Comparison of ENCODE assay signal across 5 worm cellular contexts in genomic region chrV:14200086-14200485, ce11.
TF ChIP-seq lines count a peak whose summit lies in the region.

No protein-coding gene starts in this region.

TF ChIP-seq in whole organism, L1 larva, 84 proteins besides CTCF, POLR2A, EP300 and RAD21 (continued from another document and continues in another):
- TF ChIP-seq lin-15B (tag; optimal IDR thresholded peaks at IDR 0.05; lab: Kevin White, UChicago) (peak; percentile 65), ces-1 (GFP tag; optimal IDR thresholded peaks at IDR 0.05; lab: Kevin White, UChicago) (no peak), unc-62 (GFP tag; optimal IDR thresholded peaks at IDR 0.05; lab: Kevin White, UChicago) (no peak), fos-1 (tag; optimal IDR thresholded peaks at IDR 0.05; lab: Kevin White, UChicago) (peak; percentile 64), ceh-63 (GFP tag; optimal IDR thresholded peaks at IDR 0.05; lab: Kevin White, UChicago) (no peak), pax-3 (tag; optimal IDR thresholded peaks at IDR 0.05; lab: Kevin White, UChicago) (peak; percentile 92), nhr-47 (tag; optimal IDR thresholded peaks at IDR 0.05; lab: Kevin White, UChicago) (peak; percentile 91), lin-13 (GFP tag; optimal IDR thresholded peaks at IDR 0.05; lab: Kevin White, UChicago) (peak; percentile 87), zip-4 (GFP tag; optimal IDR thresholded peaks at IDR 0.05; lab: Kevin White, UChicago) (peak; percentile 100), efl-1 (optimal IDR thresholded peaks at IDR 0.05; lab: Kevin White, UChicago) (peak; percentile 78 to 86), efl-1 (GFP tag; optimal IDR thresholded peaks at IDR 0.05 in 1 of 2; lab: Kevin White, UChicago) (peak; percentile 59 to 95), fkh-4 (tag; optimal IDR thresholded peaks at IDR 0.05; lab: Kevin White, UChicago; ENCODE audit: borderline replicate concordance) (peak; percentile 57), rnt-1 (tag; optimal IDR thresholded peaks at IDR 0.05; lab: Kevin White, UChicago) (peak; percentile 88), snpc-4 (tag; optimal IDR thresholded peaks at IDR 0.05; lab: Kevin White, UChicago) (peak; percentile 87), nhr-20 (tag; optimal IDR thresholded peaks at IDR 0.05; lab: Kevin White, UChicago) (peak; percentile 97), C04F5.9 (tag; optimal IDR thresholded peaks at IDR 0.05; lab: Kevin White, UChicago) (peak; percentile 31), blmp-1 (tag; optimal IDR thresholded peaks at IDR 0.05; lab: Kevin White, UChicago) (peak; percentile 79), irx-1 (tag; optimal IDR thresholded peaks at IDR 0.05; lab: Kevin White, UChicago) (peak; percentile 85), hlh-4 (tag; optimal IDR thresholded peaks at IDR 0.05; lab: Kevin White, UChicago) (no peak), unc-30 (tag; optimal IDR thresholded peaks at IDR 0.05; lab: Kevin White, UChicago) (no peak), nhr-90 (tag; optimal IDR thresholded peaks at IDR 0.05; lab: Kevin White, UChicago; ENCODE audit: poor library complexity) (peak; percentile 90), mep-1 (tag; optimal IDR thresholded peaks at IDR 0.05; lab: Kevin White, UChicago) (peak; percentile 96), mab-9 (GFP tag; IDR thresholded peaks at IDR 0.05; lab: Robert Waterston, UW) (peak; percentile 59; the same call in 1 of the 2 replicates), tbx-2 (tag; optimal IDR thresholded peaks at IDR 0.05; lab: Kevin White, UChicago) (peak; percentile 92), lsy-2 (tag; optimal IDR thresholded peaks at IDR 0.05; lab: Kevin White, UChicago) (peak; percentile 87 to 91), ztf-4 (tag; optimal IDR thresholded peaks at IDR 0.05; lab: Kevin White, UChicago) (peak; percentile 90)

TF ChIP-seq in whole organism, L2 larva, 48 proteins besides CTCF, POLR2A, EP300 and RAD21 (continued from another document and continues in another):
- peak; percentile 87 for TF ChIP-seq nhr-10 (tag; optimal IDR thresholded peaks at IDR 0.05; lab: Kevin White, UChicago)
- TF ChIP-seq unc-62 (GFP tag; optimal IDR thresholded peaks at IDR 0.05; lab: Kevin White, UChicago): peak; percentile 19
- peak; percentile 88 for TF ChIP-seq nhr-25 (tag; optimal IDR thresholded peaks at IDR 0.05; lab: Kevin White, UChicago)
- TF ChIP-seq F13H6.1 (tag; optimal IDR thresholded peaks at IDR 0.05; lab: Kevin White, UChicago): peak; percentile 94
- TF ChIP-seq R02D3.7 (tag; optimal IDR thresholded peaks at IDR 0.05; lab: Kevin White, UChicago): no peak
- TF ChIP-seq nhr-129 (tag; optimal IDR thresholded peaks at IDR 0.05; lab: Kevin White, UChicago): peak; percentile 97
- TF ChIP-seq fos-1 (tag; optimal IDR thresholded peaks at IDR 0.05; lab: Kevin White, UChicago): peak; percentile 91
- peak; percentile 66 for TF ChIP-seq blmp-1 (tag; optimal IDR thresholded peaks at IDR 0.05; lab: Kevin White, UChicago; ENCODE audit: insufficient read depth)
- TF ChIP-seq egl-27 (tag; optimal IDR thresholded peaks at IDR 0.05; lab: Kevin White, UChicago): peak; percentile 90
- peak; percentile 94 for TF ChIP-seq sma-9 (GFP tag; optimal IDR thresholded peaks at IDR 0.05; lab: Kevin White, UChicago)
- no peak for TF ChIP-seq sma-9 (tag; optimal IDR thresholded peaks at IDR 0.05; lab: Kevin White, UChicago)
- TF ChIP-seq ztf-11 (tag; optimal IDR thresholded peaks at IDR 0.05; lab: Kevin White, UChicago): no peak
- peak; percentile 74 for TF ChIP-seq ceh-82 (tag; optimal IDR thresholded peaks at IDR 0.05; lab: Kevin White, UChicago)
- TF ChIP-seq sma-3 (GFP tag; optimal IDR thresholded peaks at IDR 0.05; lab: Kevin White, UChicago): peak; percentile 91
- peak; percentile 73 for TF ChIP-seq Y55F3AM.14 (GFP tag; optimal IDR thresholded peaks at IDR 0.05; lab: Kevin White, UChicago)
- peak; percentile 79 to 86 for TF ChIP-seq mdl-1 (tag; optimal IDR thresholded peaks at IDR 0.05; lab: Kevin White, UChicago)
- no peak for TF ChIP-seq nhr-6 (tag; optimal IDR thresholded peaks at IDR 0.05; lab: Kevin White, UChicago)
- TF ChIP-seq dmd-4 (tag; optimal IDR thresholded peaks at IDR 0.05; lab: Kevin White, UChicago): no peak
- TF ChIP-seq ceh-16 (tag; optimal IDR thresholded peaks at IDR 0.05; lab: Kevin White, UChicago): no peak
- peak; percentile 95 for TF ChIP-seq zag-1 (tag; optimal IDR thresholded peaks at IDR 0.05; lab: Kevin White, UChicago)
- TF ChIP-seq nhr-21 (tag; optimal IDR thresholded peaks at IDR 0.05; lab: Kevin White, UChicago): peak; percentile 90
- TF ChIP-seq skn-1 (tag; optimal IDR thresholded peaks at IDR 0.05; lab: Kevin White, UChicago): peak; percentile 40
- TF ChIP-seq C34F6.9 (tag; optimal IDR thresholded peaks at IDR 0.05; lab: Kevin White, UChicago): peak; percentile 97
- no peak for TF ChIP-seq nhr-23 (tag; optimal IDR thresholded peaks at IDR 0.05; lab: Kevin White, UChicago)
- TF ChIP-seq snpc-4 (tag; optimal IDR thresholded peaks at IDR 0.05; lab: Kevin White, UChicago): peak; percentile 65
- TF ChIP-seq crh-2 (tag; optimal IDR thresholded peaks at IDR 0.05; lab: Kevin White, UChicago): peak; percentile 94
- TF ChIP-seq gmeb-1 (tag; optimal IDR thresholded peaks at IDR 0.05; lab: Kevin White, UChicago): peak; percentile 79

TF ChIP-seq in whole organism, L3 larva, 47 proteins besides CTCF, POLR2A, EP300 and RAD21 (continued from another document and continues in another):
- TF ChIP-seq elt-3 (tag; optimal IDR thresholded peaks at IDR 0.05; lab: Kevin White, UChicago) (peak in 2 of 3 experiments; percentile 81 to 84), jun-1 (tag; optimal IDR thresholded peaks at IDR 0.05; lab: Kevin White, UChicago) (peak; percentile 93), nhr-76 (tag; optimal IDR thresholded peaks at IDR 0.05; lab: Kevin White, UChicago) (no peak), ztf-11 (tag; optimal IDR thresholded peaks at IDR 0.05; lab: Kevin White, UChicago) (no peak), nhr-237 (tag; optimal IDR thresholded peaks at IDR 0.05; lab: Kevin White, UChicago) (no peak), ama-1 (optimal IDR thresholded peaks at IDR 0.05; lab: Kevin White, UChicago) (no peak), unc-62 (GFP tag; optimal IDR thresholded peaks at IDR 0.05; lab: Kevin White, UChicago) (peak; percentile 92), tbx-2 (tag; optimal IDR thresholded peaks at IDR 0.05; lab: Kevin White, UChicago) (peak; percentile 67), nhr-25 (tag; optimal IDR thresholded peaks at IDR 0.05; lab: Kevin White, UChicago) (peak; percentile 91), skn-1 (tag; optimal IDR thresholded peaks at IDR 0.05; lab: Kevin White, UChicago) (peak; percentile 92), lin-39 (tag; optimal IDR thresholded peaks at IDR 0.05; lab: Kevin White, UChicago) (peak; percentile 95), lin-15B (tag; optimal IDR thresholded peaks at IDR 0.05; lab: Kevin White, UChicago) (peak; percentile 83), nhr-28 (tag; optimal IDR thresholded peaks at IDR 0.05; lab: Kevin White, UChicago) (no peak), nhr-23 (tag; optimal IDR thresholded peaks at IDR 0.05; lab: Kevin White, UChicago) (peak; percentile 82), lsy-12 (tag; optimal IDR thresholded peaks at IDR 0.05; lab: Kevin White, UChicago) (peak; percentile 85), elt-2 (tag; optimal IDR thresholded peaks at IDR 0.05; lab: Kevin White, UChicago) (peak; percentile 85), ztf-4 (tag; optimal IDR thresholded peaks at IDR 0.05; lab: Kevin White, UChicago) (peak; percentile 17), hmg-11 (tag; optimal IDR thresholded peaks at IDR 0.05; lab: Kevin White, UChicago) (peak; percentile 83), nhr-67 (tag; optimal IDR thresholded peaks at IDR 0.05; lab: Kevin White, UChicago) (no peak), elt-1 (tag; optimal IDR thresholded peaks at IDR 0.05; lab: Kevin White, UChicago) (peak; percentile 40), snpc-4 (tag; optimal IDR thresholded peaks at IDR 0.05; lab: Kevin White, UChicago) (peak; percentile 67), nhr-11 (tag; optimal IDR thresholded peaks at IDR 0.05; lab: Kevin White, UChicago) (peak; percentile 91), pqm-1 (tag; optimal IDR thresholded peaks at IDR 0.05; lab: Kevin White, UChicago) (peak; percentile 81), mdl-1 (tag; optimal IDR thresholded peaks at IDR 0.05; lab: Kevin White, UChicago) (peak; percentile 58), sea-2 (GFP tag; optimal IDR thresholded peaks at IDR 0.05; lab: Kevin White, UChicago) (peak; percentile 83), egl-27 (tag; optimal IDR thresholded peaks at IDR 0.05; lab: Kevin White, UChicago) (peak; percentile 11), R02D3.7 (tag; optimal IDR thresholded peaks at IDR 0.05; lab: Kevin White, UChicago) (peak; percentile 79), eor-1 (tag; optimal IDR thresholded peaks at IDR 0.05; lab: Kevin White, UChicago) (peak in 1 of 2 experiments; percentile 27), daf-12 (tag; optimal IDR thresholded peaks at IDR 0.05; lab: Kevin White, UChicago) (no peak)

TF ChIP-seq in whole organism, L4 larva, 104 proteins besides CTCF, POLR2A, EP300 and RAD21 (continued from another document and continues in another):
- TF ChIP-seq nhr-76 (tag; optimal IDR thresholded peaks at IDR 0.05; lab: Kevin White, UChicago) (peak; percentile 35), F10B5.3 (tag; optimal IDR thresholded peaks at IDR 0.05; lab: Kevin White, UChicago) (no peak), nhr-28 (tag; optimal IDR thresholded peaks at IDR 0.05; lab: Kevin White, UChicago) (peak; percentile 100), hif-1 (tag; optimal IDR thresholded peaks at IDR 0.05; lab: Kevin White, UChicago) (peak; percentile 15 to 86), zip-2 (tag; optimal IDR thresholded peaks at IDR 0.05; lab: Kevin White, UChicago) (peak; percentile 35), skn-1 (tag; optimal IDR thresholded peaks at IDR 0.05; lab: Kevin White, UChicago) (no peak), fkh-10 (GFP tag; optimal IDR thresholded peaks at IDR 0.05; lab: Kevin White, UChicago) (no peak), nhr-6 (tag; optimal IDR thresholded peaks at IDR 0.05; lab: Kevin White, UChicago) (peak; percentile 98), madf-9 (GFP tag; conservative IDR thresholded peaks at IDR 0.05; lab: Robert Waterston, UW) (no peak), fos-1 (tag; optimal IDR thresholded peaks at IDR 0.05; lab: Kevin White, UChicago) (no peak), sdz-12 (GFP tag; optimal IDR thresholded peaks at IDR 0.05; lab: Kevin White, UChicago) (no peak), Y5F2A.4 (GFP tag; optimal IDR thresholded peaks at IDR 0.05; lab: Kevin White, UChicago) (no peak), pqm-1 (tag; optimal IDR thresholded peaks at IDR 0.05; lab: Kevin White, UChicago) (peak; percentile 63), ceh-62 (tag; optimal IDR thresholded peaks at IDR 0.05; lab: Kevin White, UChicago) (no peak), nhr-102 (tag; optimal IDR thresholded peaks at IDR 0.05; lab: Kevin White, UChicago) (peak; percentile 79), nhr-11 (tag; optimal IDR thresholded peaks at IDR 0.05; lab: Kevin White, UChicago) (peak; percentile 98), lin-29 (GFP tag; IDR thresholded peaks at IDR 0.05; lab: Robert Waterston, UW) (no peak), dve-1 (tag; optimal IDR thresholded peaks at IDR 0.05; lab: Kevin White, UChicago; ENCODE audit: insufficient read depth) (peak; percentile 98), T26A8.4 (GFP tag; IDR thresholded peaks at IDR 0.05; lab: Robert Waterston, UW) (peak; percentile 84), unc-130 (GFP tag; optimal IDR thresholded peaks at IDR 0.05; lab: Kevin White, UChicago) (no peak), saeg-2 (GFP tag; IDR thresholded peaks at IDR 0.05; lab: Robert Waterston, UW) (peak; percentile 63; the same call in 1 of the 2 replicates), ama-1 (optimal IDR thresholded peaks at IDR 0.05; lab: Kevin White, UChicago) (peak; percentile 22), aha-1 (tag; lab: Kevin White, UChicago) (peak; percentile 98), F26F4.8 (GFP tag; conservative IDR thresholded peaks at IDR 0.05; lab: Robert Waterston, UW) (no peak), R02D3.7 (tag; optimal IDR thresholded peaks at IDR 0.05; lab: Kevin White, UChicago) (no peak), jun-1 (tag; optimal IDR thresholded peaks at IDR 0.05; lab: Kevin White, UChicago) (peak; percentile 81), dmd-9 (GFP tag; IDR thresholded peaks at IDR 0.05; lab: Robert Waterston, UW) (no peak), mdl-1 (tag; optimal IDR thresholded peaks at IDR 0.05; lab: Kevin White, UChicago) (peak; percentile 54 to 95), lir-3 (tag; optimal IDR thresholded peaks at IDR 0.05; lab: Kevin White, UChicago) (no peak), ceh-32 (tag; optimal IDR thresholded peaks at IDR 0.05; lab: Kevin White, UChicago; ENCODE audit: poor library complexity) (no peak), egl-27 (tag; optimal IDR thresholded peaks at IDR 0.05; lab: Kevin White, UChicago) (no peak)

TF ChIP-seq in whole organism, young adult, 124 proteins besides CTCF, POLR2A, EP300 and RAD21 (continued from another document and continues in another):
- TF ChIP-seq madf-8 (GFP tag; conservative IDR thresholded peaks at IDR 0.05; lab: Robert Waterston, UW) (no peak), gei-17 (GFP tag; optimal IDR thresholded peaks at IDR 0.05; lab: Kevin White, UChicago) (peak; percentile 66), F37B4.10 (GFP tag; IDR thresholded peaks at IDR 0.05; lab: Robert Waterston, UW) (no peak), B0035.1 (tag; optimal IDR thresholded peaks at IDR 0.05; lab: Kevin White, UChicago) (no peak), F57C9.4 (tag; optimal IDR thresholded peaks at IDR 0.05; lab: Kevin White, UChicago) (no peak), Y53F4B.3 (GFP tag; IDR thresholded peaks at IDR 0.05; lab: Robert Waterston, UW) (no peak), ama-1 (optimal IDR thresholded peaks at IDR 0.05; lab: Kevin White, UChicago) (no peak), ama-1 (GFP tag; optimal IDR thresholded peaks at IDR 0.05; lab: Kevin White, UChicago) (no peak), lin-54 (GFP tag; optimal IDR thresholded peaks at IDR 0.05; lab: Kevin White, UChicago) (peak; percentile 67), ekl-4 (GFP tag; IDR thresholded peaks at IDR 0.05; lab: Robert Waterston, UW) (0 out of 2 replicates have a peak, but pooled peaks have one; percentile 51), B0261.1 (tag; optimal IDR thresholded peaks at IDR 0.05; lab: Kevin White, UChicago) (no peak), snpc-1.3 (tag; optimal IDR thresholded peaks at IDR 0.05; lab: Kevin White, UChicago; ENCODE audit: insufficient read depth) (peak; percentile 29), attf-6 (GFP tag; IDR thresholded peaks at IDR 0.05; lab: Robert Waterston, UW) (no peak), C06A6.2 (GFP tag; conservative IDR thresholded peaks at IDR 0.05; lab: Robert Waterston, UW) (peak; percentile 82), attf-3 (GFP tag; conservative IDR thresholded peaks at IDR 0.05; lab: Robert Waterston, UW) (no peak), aptf-2 (GFP tag; conservative IDR thresholded peaks at IDR 0.05; lab: Robert Waterston, UW) (no peak), bed-1 (GFP tag; IDR thresholded peaks at IDR 0.05; lab: Robert Waterston, UW) (no peak), ztf-22 (GFP tag; optimal IDR thresholded peaks at IDR 0.05; lab: Kevin White, UChicago) (peak; percentile 82), ccch-3 (GFP tag; optimal IDR thresholded peaks at IDR 0.05; lab: Kevin White, UChicago) (no peak), lsl-1 (GFP tag; optimal IDR thresholded peaks at IDR 0.05; lab: Kevin White, UChicago) (no peak), ceh-79 (tag; optimal IDR thresholded peaks at IDR 0.05; lab: Kevin White, UChicago) (no peak), Y95B8A.8 (GFP tag; IDR thresholded peaks at IDR 0.05; lab: Robert Waterston, UW) (no peak), F52B5.7 (tag; optimal IDR thresholded peaks at IDR 0.05; lab: Kevin White, UChicago) (no peak), C17E4.6 (GFP tag; IDR thresholded peaks at IDR 0.05; lab: Robert Waterston, UW) (no peak), madf-3 (GFP tag; IDR thresholded peaks at IDR 0.05; lab: Robert Waterston, UW) (no peak), sea-2 (GFP tag; IDR thresholded peaks at IDR 0.05; lab: Robert Waterston, UW) (no peak), hsf-1 (GFP tag; IDR thresholded peaks at IDR 0.05; lab: Robert Waterston, UW) (peak; percentile 26; the same call in 1 of the 2 replicates), F10E7.11 (tag; optimal IDR thresholded peaks at IDR 0.05; lab: Kevin White, UChicago) (no peak), akir-1 (GFP tag; optimal IDR thresholded peaks at IDR 0.05; lab: Kevin White, UChicago) (no peak), nhr-179 (tag; optimal IDR thresholded peaks at IDR 0.05; lab: Kevin White, UChicago) (no peak), ztf-6 (GFP tag; IDR thresholded peaks at IDR 0.05; lab: Robert Waterston, UW) (no peak), nfya-1 (tag; optimal IDR thresholded peaks at IDR 0.05; lab: Kevin White, UChicago; ENCODE audit: borderline replicate concordance, insufficient read depth) (no peak), nfyb-1 (GFP tag; IDR thresholded peaks at IDR 0.05; lab: Robert Waterston, UW) (peak; percentile 89), cebp-1 (GFP tag; IDR thresholded peaks at IDR 0.05; lab: Robert Waterston, UW) (peak; percentile 100), cebp-1 (tag; optimal IDR thresholded peaks at IDR 0.05; lab: Kevin White, UChicago) (peak; percentile 100)
